Fruit fly (Drosophila melanogaster) whole organism, pupa: ENCODE data around the gene tty.

Source experiments
- CG10348 ChIP-seq: fragments of 200-800 bp; sonication (Bioruptor generic); IDR thresholded peaks from 2 replicates; pipeline ENCODE4 v1.3.6; 2022; ENCODE audit warnings: missing biosample characterization, missing genetic modification characterization
- CG12605 ChIP-seq: fragments of 200-800 bp; sonication (Bioruptor generic); IDR thresholded peaks from 2 replicates; pipeline ENCODE4 v1.3.6; 2022; ENCODE audit warnings: missing biosample characterization, missing genetic modification characterization
- CG13204 ChIP-seq: fragments of 200-800 bp; sonication (Bioruptor generic); optimal IDR thresholded peaks from 2 replicates; lab custom pipeline; 2018; ENCODE audit warnings: missing biosample characterization, mild to moderate bottlenecking, missing genetic modification characterization, moderate library complexity
- CG14655 ChIP-seq: fragments of 200-800 bp; sonication (Bioruptor generic); optimal IDR thresholded peaks from 3 replicates; lab custom pipeline; 2017; ENCODE audit warnings: mild to moderate bottlenecking, missing biosample characterization, missing genetic modification reagents, missing genetic modification characterization
- CG15710 ChIP-seq: fragments of 200-800 bp; sonication (Bioruptor generic); optimal IDR thresholded peaks from 2 replicates; lab custom pipeline; 2018; ENCODE audit warnings: missing biosample characterization, mild to moderate bottlenecking, missing genetic modification characterization, moderate library complexity
- CG17806 ChIP-seq: fragments of 200-800 bp; sonication (Bioruptor generic); optimal IDR thresholded peaks from 2 replicates; lab custom pipeline; 2018; ENCODE audit warnings: missing biosample characterization, mild to moderate bottlenecking, missing genetic modification characterization, moderate library complexity
- CG32121 ChIP-seq: fragments of 200-800 bp; sonication (Bioruptor generic); IDR thresholded peaks from 2 replicates; pipeline ENCODE4 v1.3.6; 2022; ENCODE audit warnings: missing biosample characterization, missing genetic modification characterization
- CG34367 ChIP-seq: fragments of 200-800 bp; sonication (Bioruptor generic); optimal IDR thresholded peaks from 2 replicates; lab custom pipeline; 2018; ENCODE audit warnings: missing biosample characterization, mild to moderate bottlenecking, missing genetic modification characterization
- CG4496 ChIP-seq: fragments of 200-800 bp; sonication (Bioruptor generic); IDR thresholded peaks from 3 replicates; pipeline ENCODE4 v1.3.6; 2022; ENCODE audit warnings: missing biosample characterization, missing genetic modification characterization
- CG8159 ChIP-seq: fragments of 200-800 bp; sonication (Bioruptor generic); optimal IDR thresholded peaks from 3 replicates; lab custom pipeline; 2018; ENCODE audit warnings: missing biosample characterization, mild to moderate bottlenecking, missing genetic modification characterization, moderate library complexity
- CG8301 ChIP-seq: fragments of 200-800 bp; sonication (Bioruptor generic); optimal IDR thresholded peaks from 2 replicates; lab custom pipeline; 2018; ENCODE audit warnings: missing biosample characterization, mild to moderate bottlenecking, missing genetic modification characterization
- CG9948 ChIP-seq: fragments of 200-800 bp; sonication (Bioruptor generic); optimal IDR thresholded peaks from 2 replicates; lab custom pipeline; 2018; ENCODE audit warnings: missing biosample characterization, mild to moderate bottlenecking, missing genetic modification characterization, moderate library complexity
- D1 ChIP-seq: fragments of 200-800 bp; sonication (Bioruptor generic); optimal IDR thresholded peaks from 2 replicates; lab custom pipeline; 2018; ENCODE audit warnings: missing biosample characterization, mild to moderate bottlenecking, missing genetic modification characterization, moderate library complexity
- EcR ChIP-seq: fragments of 200-800 bp; sonication (Bioruptor generic); optimal IDR thresholded peaks from 3 replicates; lab custom pipeline; 2019; ENCODE audit warnings: missing biosample characterization, missing genetic modification characterization, mild to moderate bottlenecking, moderate library complexity, missing genetic modification reagents
- Ets98B ChIP-seq: fragments of 200-800 bp; sonication (Bioruptor generic); IDR thresholded peaks from 2 replicates; pipeline ENCODE4 v1.3.6; 2022; ENCODE audit warnings: missing biosample characterization, missing genetic modification characterization
- Pif1A ChIP-seq: fragments of 200-800 bp; sonication (Bioruptor generic); optimal IDR thresholded peaks from 3 replicates; lab custom pipeline; 2016; ENCODE audit warnings: missing biosample characterization, missing genetic modification characterization
- Pif1B ChIP-seq: fragments of 200-800 bp; sonication (Bioruptor generic); optimal IDR thresholded peaks from 3 replicates; lab custom pipeline; 2016; ENCODE audit warnings: missing biosample characterization, missing genetic modification characterization
- Snoo ChIP-seq: fragments of 200-800 bp; sonication (Bioruptor generic); optimal IDR thresholded peaks from 3 replicates; lab custom pipeline; 2017; ENCODE audit warnings: missing biosample characterization, mild to moderate bottlenecking, missing genetic modification characterization, inconsistent platforms
- fd96Ca ChIP-seq: fragments of 200-800 bp; sonication (Bioruptor generic); IDR thresholded peaks from 3 replicates; pipeline ENCODE4 v1.3.6; 2022; ENCODE audit warnings: missing biosample characterization, missing genetic modification characterization
- gl ChIP-seq: fragments of 200-800 bp; sonication (Bioruptor generic); optimal IDR thresholded peaks from 2 replicates; lab custom pipeline; 2018; ENCODE audit warnings: missing biosample characterization, mild to moderate bottlenecking, missing genetic modification characterization
- rn ChIP-seq: fragments of 200-800 bp; sonication (Bioruptor generic); IDR thresholded peaks from 2 replicates; pipeline ENCODE4 v1.3.6; 2022; ENCODE audit warnings: missing biosample characterization, missing genetic modification characterization

Gene tty

DNA sequence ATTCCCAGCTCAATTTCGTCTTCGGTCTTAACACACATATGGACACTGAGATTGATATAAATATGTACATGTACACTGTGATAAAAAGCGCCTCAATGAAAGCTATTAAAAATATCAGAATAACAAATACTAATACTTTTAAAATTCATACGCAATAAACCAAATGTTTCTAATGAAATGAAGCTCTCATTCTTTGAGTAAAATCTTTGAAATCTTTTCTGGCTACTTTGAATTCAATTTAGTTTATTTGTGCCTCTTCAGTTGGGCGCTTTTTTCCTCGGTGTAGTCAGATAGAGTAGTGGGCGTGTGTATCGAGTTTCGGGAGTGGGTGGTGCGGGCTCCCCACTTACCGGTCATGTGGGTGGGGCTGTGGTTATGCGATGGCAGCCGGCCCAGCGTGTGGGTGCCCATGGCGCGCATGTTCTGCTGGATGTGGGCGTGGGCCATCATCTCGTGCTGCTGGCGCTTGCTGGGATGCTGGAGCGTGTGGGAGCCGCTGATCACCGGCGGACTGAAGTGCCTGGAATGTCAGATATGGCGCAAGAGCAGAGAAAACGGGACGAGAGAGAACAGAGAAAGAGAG, 4.9 kb downstream of the tty start:
- TF ChIP-seq CG12605 (no peak), rn (no peak), CG8159 (tag; lab: Kevin White, UChicago) (no peak), CG10348 (GFP tag; lab: Robert Waterston, UW) (no peak), CG15710 (tag; lab: Kevin White, UChicago) (no peak), D1 (tag; lab: Kevin White, UChicago) (no peak), CG14655 (GFP tag; lab: Kevin White, UChicago) (no peak), CG17806 (tag; lab: Kevin White, UChicago) (no peak), Pif1B (no peak), Pif1A (no peak)

DNA sequence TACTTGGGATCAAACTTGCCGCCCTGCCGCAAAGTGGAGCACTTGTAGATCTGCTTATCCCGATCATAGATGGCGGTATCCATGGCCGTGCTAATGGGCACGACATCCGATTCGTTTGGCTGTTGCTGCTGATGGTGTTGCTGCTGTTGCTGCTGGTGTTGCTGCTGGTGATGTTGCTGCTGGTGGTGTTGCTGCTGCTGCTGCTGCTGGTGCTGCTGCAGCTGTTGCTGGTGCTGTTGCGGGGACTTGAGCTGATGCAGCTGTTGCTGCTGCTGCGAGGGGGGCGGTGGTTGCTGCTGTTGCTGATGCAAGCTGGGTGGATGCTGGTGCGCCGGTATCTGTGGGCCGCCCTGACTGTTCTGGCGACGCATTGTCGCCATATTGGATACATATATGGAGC, 6.3 kb downstream of the tty start:
- TF ChIP-seq Pif1A (no peak), D1 (tag; lab: Kevin White, UChicago) (no peak), CG9948 (no peak), Snoo (tag; lab: Kevin White, UChicago) (no peak), fd96Ca (GFP tag; lab: Robert Waterston, UW) (no peak), CG4496 (GFP tag; lab: Robert Waterston, UW) (no peak), CG8159 (tag; lab: Kevin White, UChicago) (no peak), CG34367 (tag; lab: Kevin White, UChicago) (no peak), CG13204 (GFP tag; lab: Kevin White, UChicago) (no peak), EcR (GFP tag; lab: Kevin White, UChicago) (no peak), Pif1B (no peak), CG8301 (no peak), gl (no peak), CG17806 (tag; lab: Kevin White, UChicago) (no peak), CG10348 (GFP tag; lab: Robert Waterston, UW) (no peak), CG15710 (tag; lab: Kevin White, UChicago) (no peak), CG32121 (no peak)

dm6 chrX:21323933-21324688, 15.4 kb downstream of the tty start, which contains the start of the genes Dd and CG1486:
TSS of gene Dd (minus strand) at chrX:21324009.
TSS of gene CG1486 (plus strand) at chrX:21324046.
- no peak for TF ChIP-seq CG10348 (GFP tag; lab: Robert Waterston, UW)
- no peak for TF ChIP-seq CG8301
- no peak for TF ChIP-seq CG12605
- TF ChIP-seq CG13204 (GFP tag; lab: Kevin White, UChicago): no peak
- no peak for TF ChIP-seq CG9948
- peak; percentile 13 for TF ChIP-seq CG34367 (tag; lab: Kevin White, UChicago)
- TF ChIP-seq CG15710 (tag; lab: Kevin White, UChicago): no peak
- no peak for TF ChIP-seq CG32121

DNA sequence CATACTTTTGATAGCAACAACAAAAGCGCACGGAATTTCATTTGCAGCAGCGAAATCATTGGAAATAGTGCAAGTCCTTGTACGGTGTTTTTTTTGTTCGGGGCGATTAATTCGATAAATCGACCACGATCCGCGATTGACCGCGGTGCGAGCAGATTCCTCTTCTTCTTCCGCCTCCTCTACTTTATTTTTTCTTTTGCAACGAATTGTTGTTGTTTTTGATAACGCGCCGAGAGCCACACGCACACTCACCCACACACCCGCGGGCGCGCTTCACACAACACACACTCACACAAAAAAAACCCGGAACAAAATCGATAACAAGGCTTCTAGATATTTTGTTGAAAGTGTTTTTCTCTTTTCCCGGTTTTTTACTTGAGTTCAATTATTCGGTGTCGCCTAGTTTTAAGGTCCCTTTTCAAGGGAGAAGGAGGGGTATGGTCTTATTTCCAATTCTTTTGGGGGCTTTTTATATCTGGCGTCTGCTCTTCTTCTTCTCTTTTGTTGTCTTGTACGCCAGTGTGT, 16.2 kb downstream of the tty start:
- 0 out of 2 replicates have a peak, but pooled peaks have one; percentile 18 for TF ChIP-seq CG32121
- peak; percentile 33 for TF ChIP-seq gl
- 0 out of 2 replicates have a peak, but pooled peaks have one; percentile 6 for TF ChIP-seq Ets98B (GFP tag; lab: Robert Waterston, UW)
- TF ChIP-seq CG4496 (GFP tag; lab: Robert Waterston, UW): peak; percentile 61; the same call in 2 of the 3 replicates
- TF ChIP-seq CG13204 (GFP tag; lab: Kevin White, UChicago): no peak

DNA sequence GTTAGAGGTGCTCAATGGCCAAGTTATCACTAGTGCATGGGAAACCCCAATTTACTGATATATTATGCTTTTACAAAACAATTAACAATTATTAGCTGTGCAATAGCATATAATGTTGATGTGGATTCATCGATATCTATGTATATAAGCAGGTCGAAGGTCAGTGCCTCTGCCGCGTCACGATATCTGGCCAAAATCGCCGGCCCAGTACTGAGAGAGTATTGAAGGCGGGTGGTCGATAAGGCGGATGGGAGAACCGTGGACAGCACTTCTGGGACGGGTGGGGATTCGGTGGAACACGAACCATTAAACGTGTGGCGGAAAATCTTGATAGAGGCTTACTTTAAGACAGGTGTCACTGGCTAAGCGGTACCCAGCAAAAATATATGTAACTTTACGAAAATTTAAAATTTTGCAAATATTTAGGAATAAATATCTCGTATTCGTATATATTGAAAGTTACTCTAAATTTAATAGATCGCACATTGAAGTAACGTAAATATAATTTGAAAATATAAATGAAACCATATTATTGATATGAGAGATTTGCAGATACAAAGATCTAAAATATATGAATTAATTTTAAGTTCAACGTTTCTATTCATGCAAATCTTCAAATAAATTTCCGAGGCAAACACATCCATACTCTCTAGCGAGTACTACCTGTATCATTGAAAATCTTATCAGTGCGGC, 17.0 kb downstream of the tty start:
- TF ChIP-seq gl: no peak
- TF ChIP-seq CG34367 (tag; lab: Kevin White, UChicago): no peak
- TF ChIP-seq CG15710 (tag; lab: Kevin White, UChicago): no peak
- TF ChIP-seq Pif1B: no peak
- TF ChIP-seq CG8159 (tag; lab: Kevin White, UChicago): peak; percentile 62
- no peak for TF ChIP-seq CG9948
- no peak for TF ChIP-seq CG13204 (GFP tag; lab: Kevin White, UChicago)
- TF ChIP-seq Ets98B (GFP tag; lab: Robert Waterston, UW): no peak
- no peak for TF ChIP-seq EcR (GFP tag; lab: Kevin White, UChicago)
- TF ChIP-seq D1 (tag; lab: Kevin White, UChicago): no peak
- TF ChIP-seq CG4496 (GFP tag; lab: Robert Waterston, UW): no peak
- no peak for TF ChIP-seq fd96Ca (GFP tag; lab: Robert Waterston, UW)
- TF ChIP-seq CG32121: no peak
- peak; percentile 14 for TF ChIP-seq Pif1A
- TF ChIP-seq CG12605: no peak
- no peak for TF ChIP-seq rn
- TF ChIP-seq CG10348 (GFP tag; lab: Robert Waterston, UW): no peak
- peak; percentile 29 for TF ChIP-seq CG8301
- TF ChIP-seq Snoo (tag; lab: Kevin White, UChicago): no peak
- TF ChIP-seq CG17806 (tag; lab: Kevin White, UChicago): peak; percentile 18
- TF ChIP-seq CG14655 (GFP tag; lab: Kevin White, UChicago): no peak
